Fruit fly (Drosophila melanogaster): ENCODE results near the gene CG6769.

CG6769 gene

dm6 chrX:17829083-17829997, 31.5 kb upstream of the CG6769 start (continued):
- TF ChIP-seq Dll (GFP tag; IDR thresholded peaks at IDR 0.05; ENCODE audit: partially characterized antibody) (no peak), prd (optimal IDR thresholded peaks at IDR 0.05) (no peak), prd (GFP tag; IDR thresholded peaks at IDR 0.05) (peak; percentile 61; the same call in 2 of the 3 replicates), CG15601 (tag; optimal IDR thresholded peaks at IDR 0.05) (peak; percentile 77), CG15269 (tag; optimal IDR thresholded peaks at IDR 0.05) (peak; percentile 62), CG13296 (GFP tag; optimal IDR thresholded peaks at IDR 0.05) (no peak), CG10565 (GFP tag; optimal IDR thresholded peaks at IDR 0.05) (no peak), Ets65A (GFP tag) (no peak), ssp (GFP tag; IDR thresholded peaks at IDR 0.05) (no peak), Deaf1 (tag; optimal IDR thresholded peaks at IDR 0.05) (peak; percentile 31), Gsc (GFP tag; IDR thresholded peaks at IDR 0.05) (no peak), CG6654 (GFP tag; optimal IDR thresholded peaks at IDR 0.05) (peak; percentile 44), CG10267 (tag; optimal IDR thresholded peaks at IDR 0.05) (peak; percentile 76), CG8388 (GFP tag; optimal IDR thresholded peaks at IDR 0.05) (peak; percentile 71), CG15479 (GFP tag; optimal IDR thresholded peaks at IDR 0.05) (peak; percentile 99), Poxn (GFP tag; IDR thresholded peaks at IDR 0.05) (no peak), NFAT (GFP tag; IDR thresholded peaks at IDR 0.05) (no peak), CG30020 (tag; optimal IDR thresholded peaks at IDR 0.05) (peak; percentile 26), en (GFP tag; optimal IDR thresholded peaks at IDR 0.05) (peak; percentile 40), nom (GFP tag; optimal IDR thresholded peaks at IDR 0.05) (peak; percentile 36), slbo (GFP tag; IDR thresholded peaks at IDR 0.05) (no peak), sisA (GFP tag; IDR thresholded peaks at IDR 0.05) (peak; percentile 38), tap (tag; optimal IDR thresholded peaks at IDR 0.05) (peak; percentile 58), CG17385 (GFP tag; optimal IDR thresholded peaks at IDR 0.05) (peak; percentile 60), CG8944 (GFP tag; optimal IDR thresholded peaks at IDR 0.05) (peak; percentile 1), oc (tag; optimal IDR thresholded peaks at IDR 0.05) (peak; percentile 57), BEAF-32 (GFP tag; optimal IDR thresholded peaks at IDR 0.05) (no peak), CG10654 (GFP tag; optimal IDR thresholded peaks at IDR 0.05) (no peak), CG1603 (tag; optimal IDR thresholded peaks at IDR 0.05) (peak; percentile 45), CG10979 (tag; optimal IDR thresholded peaks at IDR 0.05) (peak; percentile 87), fd96Cb (tag; optimal IDR thresholded peaks at IDR 0.05) (peak; percentile 80), Optix (GFP tag; IDR thresholded peaks at IDR 0.05) (no peak), pzg (GFP tag; optimal IDR thresholded peaks at IDR 0.05) (no peak), CG31441 (GFP tag; IDR thresholded peaks at IDR 0.05) (peak; percentile 84), jumu (GFP tag; optimal IDR thresholded peaks at IDR 0.05) (peak; percentile 18), twi (tag; optimal IDR thresholded peaks at IDR 0.05) (peak; percentile 69), Atf-2 (GFP tag; optimal IDR thresholded peaks at IDR 0.05) (peak; percentile 32), ATbp (GFP tag; optimal IDR thresholded peaks at IDR 0.05) (peak; percentile 65), CG9437 (GFP tag; optimal IDR thresholded peaks at IDR 0.05) (peak; percentile 65), tgo (GFP tag; IDR thresholded peaks at IDR 0.05) (no peak), pb (GFP tag; optimal IDR thresholded peaks at IDR 0.05) (no peak), CG5953 (GFP tag; IDR thresholded peaks at IDR 0.05) (0 out of 2 replicates have a peak, but pooled peaks have one; percentile 6), CG10366 (GFP tag; IDR thresholded peaks at IDR 0.05) (peak; percentile 19; the same call in 1 of the 2 replicates), CG18599 (GFP tag; optimal IDR thresholded peaks at IDR 0.05) (peak; percentile 8), CG10959 (GFP tag; IDR thresholded peaks at IDR 0.05) (peak; percentile 39; the same call in 1 of the 2 replicates), Oli (tag; optimal IDR thresholded peaks at IDR 0.05) (peak; percentile 84), CG9609 (GFP tag; optimal IDR thresholded peaks at IDR 0.05) (peak; percentile 8), HmgZ (tag; optimal IDR thresholded peaks at IDR 0.05) (no peak), Six4 (GFP tag; optimal IDR thresholded peaks at IDR 0.05) (peak; percentile 29)

Measured in whole organism, embryonic.